Fruit fly (Drosophila melanogaster) whole organism, embryonic: ENCODE results near the gene CSN1b.

Experiments
- Bgb ChIP-seq: fragments of 200-800 bp; sonication (Bioruptor generic); IDR thresholded peaks from 2 replicates; pipeline ENCODE4 v1.3.6; 2022; ENCODE audit warnings: missing biosample characterization, missing genetic modification characterization; ENCODE audit not compliant: partially characterized antibody
- CG10462 ChIP-seq: fragments of 200-800 bp; sonication (Bioruptor generic); optimal IDR thresholded peaks from 2 replicates; lab custom pipeline; 2016; ENCODE audit warnings: missing biosample characterization, missing genetic modification characterization
- CG12769 ChIP-seq: fragments of 200-800 bp; sonication (Bioruptor generic); optimal IDR thresholded peaks from 2 replicates; lab custom pipeline; 2019; ENCODE audit warnings: missing biosample characterization, mild to moderate bottlenecking, missing genetic modification characterization, moderate library complexity
- CG15514 ChIP-seq: fragments of 200-800 bp; sonication (Bioruptor generic); optimal IDR thresholded peaks from 3 replicates; lab custom pipeline; 2017; ENCODE audit warnings: missing biosample characterization, missing genetic modification characterization, mild to moderate bottlenecking, moderate library complexity, missing genetic modification reagents
- CG1602 ChIP-seq: fragments of 200-800 bp; sonication (Bioruptor generic); optimal IDR thresholded peaks from 3 replicates; lab custom pipeline; 2016; ENCODE audit warnings: missing biosample characterization, missing genetic modification characterization
- CG1792 ChIP-seq: fragments of 200-800 bp; sonication (Bioruptor generic); optimal IDR thresholded peaks from 2 replicates; lab custom pipeline; 2016; ENCODE audit warnings: missing biosample characterization, missing genetic modification characterization
- CG2116 ChIP-seq: fragments of 200-800 bp; sonication (Bioruptor generic); optimal IDR thresholded peaks from 3 replicates; lab custom pipeline; 2018; ENCODE audit warnings: missing biosample characterization, mild to moderate bottlenecking, missing genetic modification characterization
- CG2129 ChIP-seq: fragments of 200-800 bp; sonication (Bioruptor generic); IDR thresholded peaks from 2 replicates; pipeline ENCODE4 v1.3.6; 2022; ENCODE audit warnings: missing biosample characterization, missing genetic modification characterization; ENCODE audit not compliant: partially characterized antibody
- CG2678 ChIP-seq: fragments of 200-800 bp; sonication (Bioruptor generic); optimal IDR thresholded peaks from 3 replicates; lab custom pipeline; 2019; ENCODE audit warnings: missing biosample characterization, mild to moderate bottlenecking, missing genetic modification characterization, moderate library complexity
- CG4404 ChIP-seq: fragments of 200-800 bp; sonication (Bioruptor generic); IDR thresholded peaks from 2 replicates; pipeline ENCODE4 v1.3.6; 2022; ENCODE audit warnings: missing biosample characterization, missing genetic modification characterization
- CG7372 ChIP-seq: fragments of 200-800 bp; sonication (Bioruptor generic); IDR thresholded peaks from 2 replicates; pipeline ENCODE4 v1.3.6; 2022; ENCODE audit warnings: missing biosample characterization, missing genetic modification characterization
- Deaf1 ChIP-seq: fragments of 200-800 bp; optimal IDR thresholded peaks from 3 replicates; lab custom pipeline; 2019; ENCODE audit warnings: missing biosample characterization, mild to moderate bottlenecking, missing genetic modification characterization, moderate library complexity
- Dek ChIP-seq: fragments of 200-800 bp; sonication (Bioruptor generic); optimal IDR thresholded peaks from 3 replicates; lab custom pipeline; 2019; ENCODE audit warnings: missing biosample characterization, mild to moderate bottlenecking, missing genetic modification characterization, moderate library complexity
- Ets65A ChIP-seq: fragments of 200-800 bp; sonication (Bioruptor generic); peaks from one replicate; lab custom pipeline; 2016; ENCODE audit warnings: missing biosample characterization, missing genetic modification characterization
- Hand ChIP-seq: fragments of 200-800 bp; sonication (Bioruptor generic); optimal IDR thresholded peaks from 2 replicates; lab custom pipeline; 2017; ENCODE audit warnings: mild to moderate bottlenecking, missing biosample characterization, missing genetic modification reagents, missing genetic modification characterization
- Med ChIP-seq: fragments of 200-800 bp; sonication (Bioruptor generic); peaks from one replicate; lab custom pipeline; 2016; ENCODE audit warnings: missing biosample characterization, missing genetic modification characterization, mild to moderate bottlenecking, inconsistent platforms, moderate library complexity
- NK7.1 ChIP-seq: fragments of 200-800 bp; sonication (Bioruptor generic); optimal IDR thresholded peaks from 3 replicates; lab custom pipeline; 2016; ENCODE audit warnings: missing biosample characterization, missing genetic modification characterization
- Nf-YB ChIP-seq: fragments of 200-800 bp; sonication (Bioruptor generic); optimal IDR thresholded peaks from 3 replicates; lab custom pipeline; 2019; ENCODE audit warnings: missing biosample characterization, mild to moderate bottlenecking, missing genetic modification characterization, moderate library complexity
- Nf-YC ChIP-seq: fragments of 200-800 bp; optimal IDR thresholded peaks from 3 replicates; lab custom pipeline; 2019; ENCODE audit warnings: missing biosample characterization, mild to moderate bottlenecking, missing genetic modification characterization, moderate library complexity
- Ravus ChIP-seq: fragments of 200-800 bp; sonication (Bioruptor generic); IDR thresholded peaks from 2 replicates; pipeline ENCODE4 v1.3.6; 2022; ENCODE audit warnings: missing biosample characterization, missing genetic modification characterization
- Ssrp ChIP-seq: fragments of 200-800 bp; sonication (Bioruptor generic); optimal IDR thresholded peaks from 2 replicates; lab custom pipeline; 2018; ENCODE audit warnings: missing biosample characterization, mild to moderate bottlenecking, missing genetic modification characterization, moderate library complexity
- chinmo ChIP-seq: fragments of 200-800 bp; sonication (Bioruptor generic); IDR thresholded peaks from 4 replicates; pipeline ENCODE4 v1.3.6; 2022; ENCODE audit warnings: missing biosample characterization, missing genetic modification characterization; ENCODE audit not compliant: partially characterized antibody
- ci ChIP-seq: fragments of 200-800 bp; sonication (Bioruptor generic); IDR thresholded peaks from 3 replicates; pipeline ENCODE4 v1.3.6; 2022; ENCODE audit warnings: missing biosample characterization, missing genetic modification characterization
- ewg ChIP-seq: fragments of 200-800 bp; sonication (Bioruptor generic); optimal IDR thresholded peaks from 3 replicates; lab custom pipeline; 2017; ENCODE audit warnings: mild to moderate bottlenecking, missing biosample characterization, missing genetic modification reagents, missing genetic modification characterization
- hb ChIP-seq: fragments of 200-800 bp; sonication (Bioruptor generic); IDR thresholded peaks from 3 replicates; pipeline ENCODE4 v1.3.6; 2022; ENCODE audit warnings: missing biosample characterization, missing genetic modification characterization; ENCODE audit not compliant: partially characterized antibody
- lilli ChIP-seq: fragments of 200-800 bp; sonication (Bioruptor generic); optimal IDR thresholded peaks from 3 replicates; lab custom pipeline; 2016; ENCODE audit warnings: missing biosample characterization, missing genetic modification characterization
- pfk ChIP-seq: fragments of 200-800 bp; sonication (Bioruptor generic); optimal IDR thresholded peaks from 2 replicates; lab custom pipeline; 2018; ENCODE audit warnings: missing biosample characterization, mild to moderate bottlenecking, missing genetic modification characterization, moderate library complexity
- pzg ChIP-seq: fragments of 200-800 bp; sonication (Bioruptor generic); optimal IDR thresholded peaks from 3 replicates; lab custom pipeline; 2018; ENCODE audit warnings: missing biosample characterization, mild to moderate bottlenecking, missing genetic modification characterization, moderate library complexity
- scrt ChIP-seq: fragments of 200-800 bp; sonication (Bioruptor generic); optimal IDR thresholded peaks from 2 replicates; lab custom pipeline; 2018; ENCODE audit warnings: missing biosample characterization, mild to moderate bottlenecking, missing genetic modification characterization, moderate library complexity
- sens ChIP-seq: fragments of 200-800 bp; sonication (Bioruptor generic); peaks from one replicate; lab custom pipeline; 2016; ENCODE audit warnings: missing biosample characterization, missing genetic modification characterization
- sna ChIP-seq: fragments of 200-800 bp; sonication (Bioruptor generic); IDR thresholded peaks from 2 replicates; pipeline ENCODE4 v1.3.6; 2022; ENCODE audit warnings: missing biosample characterization, missing genetic modification characterization; ENCODE audit not compliant: partially characterized antibody
- sqz ChIP-seq: fragments of 200-800 bp; sonication (Bioruptor generic); optimal IDR thresholded peaks from 3 replicates; lab custom pipeline; 2018; ENCODE audit warnings: missing biosample characterization, mild to moderate bottlenecking, missing genetic modification characterization
- vfl ChIP-seq: fragments of 200-800 bp; sonication (Bioruptor generic); optimal IDR thresholded peaks from 2 replicates; lab custom pipeline; 2016; ENCODE audit warnings: missing biosample characterization, missing genetic modification characterization
- vvl ChIP-seq: fragments of 200-800 bp; sonication (Bioruptor generic); IDR thresholded peaks from 2 replicates; pipeline ENCODE4 v1.3.6; 2022; ENCODE audit warnings: missing biosample characterization, missing genetic modification characterization
- zen2 ChIP-seq: fragments of 200-800 bp; sonication (Bioruptor generic); IDR thresholded peaks from 3 replicates; pipeline ENCODE4 v1.3.6; 2022; ENCODE audit warnings: missing biosample characterization, missing genetic modification characterization; ENCODE audit not compliant: partially characterized antibody

The CSN1b gene

DNA sequence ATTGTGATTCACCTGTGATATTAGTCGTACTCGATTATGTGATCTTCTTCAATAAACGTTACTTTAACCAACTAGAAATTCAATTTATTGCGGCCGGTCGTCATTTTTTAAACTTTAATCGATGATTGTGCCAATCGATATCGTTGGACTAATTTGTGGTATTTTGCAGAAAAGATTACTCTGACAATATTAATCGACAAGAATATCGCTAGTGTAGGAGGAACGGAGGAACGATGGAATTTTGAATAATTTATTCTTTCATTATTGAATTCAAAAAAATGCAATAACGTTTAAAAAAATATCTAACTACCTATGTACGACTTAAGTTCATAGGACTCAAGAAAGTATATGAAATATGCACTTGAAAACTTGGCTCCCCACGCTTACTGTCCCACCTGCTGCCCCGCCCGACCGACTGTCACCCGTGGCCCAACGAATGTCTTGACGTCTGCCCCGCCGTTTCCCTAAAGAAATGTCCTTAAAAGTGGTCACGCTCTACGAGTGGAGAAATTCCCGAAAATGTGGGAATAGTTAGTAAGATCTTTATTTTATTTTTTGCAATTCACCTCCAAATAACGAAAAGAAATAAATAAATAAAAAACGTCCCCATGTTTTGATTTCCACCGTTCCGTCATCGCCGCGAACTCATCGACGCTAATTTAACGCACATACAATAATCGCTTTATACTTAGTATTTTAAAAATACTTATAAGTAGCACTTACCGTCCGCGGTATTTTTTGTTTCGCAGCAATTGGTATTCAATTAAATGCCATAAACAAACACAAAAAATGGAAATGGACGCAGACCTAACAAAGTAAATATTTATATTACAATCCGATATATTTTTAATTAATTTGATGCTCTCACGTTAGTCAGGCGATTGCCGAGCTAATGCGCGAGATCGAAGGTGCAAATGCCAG is 39.0 kb downstream of the CSN1b start, which contains the start of gene CG14074 (continued):
- peak; percentile 48 for TF ChIP-seq pzg
- TF ChIP-seq zen2 (GFP tag; lab: Robert Waterston, UW), result peak; percentile 81
- TF ChIP-seq CG2129 (GFP tag; lab: Robert Waterston, UW), result peak; percentile 13; the same call in 1 of the 2 replicates
- TF ChIP-seq hb (GFP tag; lab: Robert Waterston, UW), result peak; percentile 72
- TF ChIP-seq vvl (GFP tag; lab: Robert Waterston, UW), result peak; percentile 60
- peak; percentile 90 for TF ChIP-seq pfk (GFP tag; lab: Kevin White, UChicago)
- peak; percentile 72 for TF ChIP-seq CG2116 (GFP tag; lab: Kevin White, UChicago)

DNA sequence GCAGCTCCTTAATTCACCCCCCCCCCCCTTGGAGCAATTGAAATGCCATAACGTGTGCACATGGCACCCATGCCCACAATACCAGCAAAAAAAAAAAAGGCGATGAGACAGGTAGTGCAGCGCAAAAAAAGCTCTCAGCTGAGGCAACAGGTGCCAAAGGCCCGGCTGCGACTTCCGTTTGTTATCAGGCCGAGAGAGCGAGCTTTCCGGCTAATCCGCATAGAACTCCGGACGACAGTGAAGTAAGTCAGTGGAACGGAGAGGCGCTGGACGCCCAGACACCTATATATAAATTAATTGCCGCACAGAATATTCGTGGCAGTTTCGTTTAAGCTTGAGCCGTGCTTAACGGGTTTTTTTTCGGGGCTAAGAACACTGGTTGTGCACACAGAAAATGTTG is 41.4 kb downstream of the CSN1b start, which contains the start of gene CG6865:
TSS of gene CG6865 (plus strand) at position 321 of the 400 bp plus-strand sequence.
- TF ChIP-seq Ravus, result no peak
- TF ChIP-seq Bgb (GFP tag; lab: Robert Waterston, UW), result no peak
- no peak for TF ChIP-seq sqz
- no peak for TF ChIP-seq lilli (GFP tag; lab: Kevin White, UChicago)
- no peak for TF ChIP-seq Med (GFP tag; lab: Kevin White, UChicago)
- 0 out of 4 replicates have a peak, but pooled peaks have one; percentile 67 for TF ChIP-seq chinmo
- TF ChIP-seq Ssrp (tag; lab: Kevin White, UChicago), result no peak
- peak; percentile 81 for TF ChIP-seq scrt (GFP tag; lab: Kevin White, UChicago)

DNA sequence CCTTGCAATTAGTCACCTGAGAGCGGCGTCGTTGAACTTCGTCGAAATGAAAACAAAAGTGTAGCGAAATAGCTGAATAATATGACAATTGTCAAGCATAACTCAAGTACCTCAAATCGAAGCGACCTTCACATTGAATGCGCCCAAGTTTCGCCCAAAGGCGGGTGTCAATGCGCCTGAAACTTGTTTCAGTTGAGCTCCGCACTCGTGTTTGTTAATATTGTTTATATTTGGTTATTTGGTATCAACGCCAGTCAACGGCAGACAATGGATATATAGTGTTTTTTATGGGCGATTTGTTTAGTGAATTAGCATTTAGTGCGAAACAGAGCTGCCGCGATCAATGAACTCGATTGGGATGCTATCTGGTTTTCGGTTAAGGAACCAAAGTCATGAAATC is 42.8 kb downstream of the CSN1b start:
- TF ChIP-seq Ets65A (GFP tag; lab: Kevin White, UChicago) (peak; percentile 44), CG12769 (tag; lab: Kevin White, UChicago) (peak; percentile 25), chinmo (peak; percentile 65; the same call in 1 of the 4 replicates), CG15514 (no peak), Dek (no peak)

DNA sequence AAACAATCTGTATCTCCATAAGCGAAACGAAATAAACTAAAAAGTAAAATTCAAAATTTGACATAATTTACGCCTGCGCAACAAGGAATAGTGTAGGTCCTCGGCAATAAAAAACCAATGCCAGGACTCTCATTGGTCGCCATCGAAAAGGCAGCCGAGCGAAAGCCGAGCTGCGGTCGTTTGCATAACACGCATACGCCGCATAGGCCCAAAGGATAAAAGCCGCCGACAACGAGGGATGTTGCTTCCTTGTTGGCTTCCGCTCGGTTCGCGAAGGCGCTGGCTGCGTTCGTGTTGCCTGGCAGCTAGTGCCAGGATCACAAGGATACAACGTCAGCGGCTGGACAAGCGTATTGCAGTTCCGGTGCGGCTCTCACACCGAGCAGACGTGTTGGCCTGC is 44.3 kb downstream of the CSN1b start:
- no peak for TF ChIP-seq sens
- TF ChIP-seq CG4404 (GFP tag; lab: Robert Waterston, UW), result no peak
- TF ChIP-seq NK7.1 (GFP tag; lab: Kevin White, UChicago), result no peak
- TF ChIP-seq vfl, result no peak
- peak; percentile 75; the same call in 1 of the 2 replicates for TF ChIP-seq CG7372 (GFP tag; lab: Robert Waterston, UW)
- TF ChIP-seq CG1792 (GFP tag; lab: Kevin White, UChicago), result no peak
- peak; percentile 92 for TF ChIP-seq Nf-YC
- no peak for TF ChIP-seq sna
- peak; percentile 73 for TF ChIP-seq Nf-YB (GFP tag; lab: Kevin White, UChicago)
- no peak for TF ChIP-seq Hand (GFP tag; lab: Kevin White, UChicago)
- peak; percentile 46 for TF ChIP-seq Ets65A (GFP tag; lab: Kevin White, UChicago)
- no peak for TF ChIP-seq ci (GFP tag; lab: Robert Waterston, UW)
- TF ChIP-seq CG1602 (GFP tag; lab: Kevin White, UChicago), result no peak
- TF ChIP-seq Deaf1 (tag; lab: Kevin White, UChicago), result peak; percentile 93
- peak; percentile 37 for TF ChIP-seq ewg (GFP tag; lab: Kevin White, UChicago)
- TF ChIP-seq CG10462, result no peak
- TF ChIP-seq CG2678 (tag; lab: Kevin White, UChicago), result no peak
